Worm (Caenorhabditis elegans) whole organism, young adult: ENCODE results near the gene Y108G3AL.2.

ENCODE experiments used
- aptf-3 ChIP-seq: fragments of 200-800 bp; sonication (Bioruptor generic); IDR thresholded peaks from 2 replicates; pipeline ENCODE4 v1.3.6; 2022; ENCODE audit warnings: missing genetic modification characterization, missing compliant biosample characterization
- lag-1 ChIP-seq: fragments of 200-800 bp; sonication (Bioruptor generic); IDR thresholded peaks from 2 replicates; pipeline ENCODE4 v1.3.6; 2022; ENCODE audit warnings: missing genetic modification reagents, missing genetic modification characterization, missing compliant biosample characterization

DNA sequence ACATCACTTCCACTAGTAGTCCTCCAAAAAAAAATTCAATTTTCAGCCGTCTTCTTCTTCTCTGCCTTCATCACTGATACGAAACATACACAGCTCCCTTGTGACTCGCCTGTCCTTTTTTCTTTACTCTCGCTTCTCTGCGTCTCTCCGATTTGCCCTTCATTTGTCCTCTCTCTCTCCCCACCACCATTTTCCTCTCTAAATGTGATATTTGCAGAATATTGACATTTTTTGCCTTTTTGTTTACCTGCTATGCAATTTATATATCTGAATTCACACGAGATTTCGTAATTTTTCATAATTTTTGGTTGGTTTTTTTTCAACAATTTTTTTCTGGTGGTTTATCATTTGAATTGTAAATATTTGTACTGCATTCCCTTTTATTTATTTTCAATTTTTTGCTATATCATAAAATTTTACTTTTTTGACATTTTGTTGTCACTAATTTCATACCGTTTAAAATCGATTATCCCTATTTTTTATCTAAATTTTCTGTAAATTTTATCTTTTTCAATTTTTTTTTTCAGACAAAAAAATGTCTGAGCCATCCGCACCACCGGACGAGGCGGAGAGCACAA is 37.2 kb downstream of the Y108G3AL.2 start, which contains the start of gene lec-12:
- TF ChIP-seq aptf-3 (GFP tag; lab: Robert Waterston, UW) (no peak), lag-1 (no peak)
